Worm (Caenorhabditis elegans): Measurements from ENCODE around the gene gon-4.

DNA sequence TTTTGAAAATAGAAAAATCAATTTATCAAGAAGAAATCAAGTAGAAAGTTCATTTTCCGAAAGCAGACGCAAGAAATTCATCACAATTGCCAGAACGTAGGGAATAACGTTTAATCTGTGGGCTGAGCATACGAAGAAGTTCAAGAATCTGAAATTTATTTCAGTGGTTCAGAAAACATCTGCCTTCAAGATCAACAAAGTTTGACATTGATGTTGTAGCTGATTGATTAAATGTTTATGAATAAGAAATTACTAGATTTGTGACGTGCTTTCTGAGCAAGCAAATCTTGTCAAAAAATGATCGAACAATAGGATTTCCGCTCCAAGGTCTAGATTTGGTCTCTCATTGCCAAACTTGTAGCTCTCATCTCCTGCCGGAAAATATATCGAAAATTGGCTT is 8.6 kb downstream of the gon-4 start, which contains the start of gene K04D7.6:
- TF ChIP-seq sdz-38 (tag; optimal IDR thresholded peaks at IDR 0.05) (no peak), hmg-1.2 (GFP tag; IDR thresholded peaks at IDR 0.05) (no peak), Y67H2A.10 (GFP tag; conservative IDR thresholded peaks at IDR 0.05) (no peak), snpc-4 (GFP tag; optimal IDR thresholded peaks at IDR 0.05) (no peak), snpc-4 (tag; optimal IDR thresholded peaks at IDR 0.05) (no peak), F22D6.2 (tag; optimal IDR thresholded peaks at IDR 0.05) (no peak), dpl-1 (GFP tag; optimal IDR thresholded peaks at IDR 0.05) (no peak), pha-4 (tag; optimal IDR thresholded peaks at IDR 0.05) (no peak), ama-1 (optimal IDR thresholded peaks at IDR 0.05) (no peak), ama-1 (GFP tag; optimal IDR thresholded peaks at IDR 0.05) (no peak), rec-8 (tag; optimal IDR thresholded peaks at IDR 0.05) (no peak)

Data from whole organism, young adult.